Worm (Caenorhabditis elegans) whole organism, late embryonic: Measurements from ENCODE around the gene Y47D3B.3.

Experiments
- C08G9.2 ChIP-seq: sonication (generic microtip); optimal IDR thresholded peaks from 2 replicates; lab custom pipeline; 2016; ENCODE audit warnings: mild to moderate bottlenecking, missing genetic modification characterization, moderate library complexity, missing compliant biosample characterization
- C38D4.7 ChIP-seq: fragments of 200-800 bp; sonication (Bioruptor generic); optimal IDR thresholded peaks from 2 replicates; lab custom pipeline; 2018; ENCODE audit warnings: mild to moderate bottlenecking, missing genetic modification characterization, moderate library complexity, missing compliant biosample characterization
- F13H6.1 ChIP-seq: sonication (generic microtip); optimal IDR thresholded peaks from 2 replicates; lab custom pipeline; 2016; ENCODE audit warnings: missing genetic modification characterization, missing compliant biosample characterization
- ahr-1 ChIP-seq: sonication (generic microtip); optimal IDR thresholded peaks from 2 replicates; lab custom pipeline; 2016; ENCODE audit warnings: missing genetic modification characterization, missing compliant biosample characterization
- ama-1 ChIP-seq: fragments of 150-350 bp; optimal IDR thresholded peaks from 2 replicates; lab custom pipeline; 2014
- ceh-18 ChIP-seq: sonication (generic microtip); optimal IDR thresholded peaks from 2 replicates; lab custom pipeline; 2016; ENCODE audit warnings: missing genetic modification characterization, missing compliant biosample characterization
- ceh-19 ChIP-seq: fragments of 200-800 bp; sonication (Bioruptor generic); optimal IDR thresholded peaks from 2 replicates; lab custom pipeline; 2018; ENCODE audit warnings: mild to moderate bottlenecking, missing genetic modification characterization, missing compliant biosample characterization
- ceh-22 ChIP-seq: sonication (generic microtip); optimal IDR thresholded peaks from 2 replicates; lab custom pipeline; 2017; ENCODE audit warnings: missing biosample characterization, missing genetic modification characterization
- ceh-24 ChIP-seq: sonication (generic microtip); optimal IDR thresholded peaks from 2 replicates; lab custom pipeline; 2016; ENCODE audit warnings: mild to moderate bottlenecking, missing genetic modification characterization, missing compliant biosample characterization
- ceh-30 ChIP-seq: fragments of 150-350 bp; optimal IDR thresholded peaks from 2 replicates; lab custom pipeline; 2014; ENCODE audit warnings: missing biosample characterization, missing genetic modification characterization
- ceh-31 ChIP-seq: sonication (generic microtip); optimal IDR thresholded peaks from 2 replicates; lab custom pipeline; 2016; ENCODE audit warnings: missing genetic modification characterization, missing compliant biosample characterization
- ceh-45 ChIP-seq: fragments of 200-800 bp; sonication (Bioruptor generic); IDR thresholded peaks from 2 replicates; pipeline ENCODE4 v1.3.6; 2022; ENCODE audit warnings: missing genetic modification reagents, missing genetic modification characterization, missing compliant biosample characterization
- ceh-48 ChIP-seq: sonication (generic microtip); optimal IDR thresholded peaks from 2 replicates; lab custom pipeline; 2016; ENCODE audit warnings: missing genetic modification characterization, inconsistent platforms, missing compliant biosample characterization
- ceh-9 ChIP-seq: sonication (generic microtip); optimal IDR thresholded peaks from 2 replicates; lab custom pipeline; 2016; ENCODE audit warnings: mild to moderate bottlenecking, missing genetic modification characterization, inconsistent platforms, missing compliant biosample characterization
- che-1 ChIP-seq: sonication (generic microtip); optimal IDR thresholded peaks from 2 replicates; lab custom pipeline; 2016; ENCODE audit warnings: mild to moderate bottlenecking, missing genetic modification characterization, missing compliant biosample characterization
- dve-1 ChIP-seq: sonication (generic microtip); optimal IDR thresholded peaks from 2 replicates; lab custom pipeline; 2017; ENCODE audit warnings: antibody characterized with exemption, mild to moderate bottlenecking, missing genetic modification characterization, missing compliant biosample characterization
- elt-2 ChIP-seq: sonication (generic microtip); optimal IDR thresholded peaks from 2 replicates; lab custom pipeline; 2016; ENCODE audit warnings: missing genetic modification reagents, missing genetic modification characterization, missing compliant biosample characterization
- elt-4 ChIP-seq: sonication (generic microtip); optimal IDR thresholded peaks from 2 replicates; lab custom pipeline; 2016; ENCODE audit warnings: missing genetic modification characterization, missing compliant biosample characterization
- ets-4 ChIP-seq: sonication (generic microtip); optimal IDR thresholded peaks from 2 replicates; lab custom pipeline; 2016; ENCODE audit warnings: missing genetic modification characterization, missing compliant biosample characterization
- fax-1 ChIP-seq: sonication (generic microtip); optimal IDR thresholded peaks from 2 replicates; lab custom pipeline; 2016; ENCODE audit warnings: missing genotype, missing genetic modification characterization, missing compliant biosample characterization
- fkh-6 ChIP-seq: sonication (generic microtip); optimal IDR thresholded peaks from 2 replicates; lab custom pipeline; 2016; ENCODE audit warnings: missing genetic modification characterization, missing compliant biosample characterization
- gmeb-2 ChIP-seq: sonication (generic microtip); optimal IDR thresholded peaks from 2 replicates; lab custom pipeline; 2016; ENCODE audit warnings: missing genetic modification characterization, inconsistent platforms, missing compliant biosample characterization
- hlh-15 ChIP-seq: sonication (generic microtip); optimal IDR thresholded peaks from 2 replicates; lab custom pipeline; 2016; ENCODE audit warnings: missing genetic modification characterization, missing compliant biosample characterization
- hlh-6 ChIP-seq: sonication (generic microtip); optimal IDR thresholded peaks from 2 replicates; lab custom pipeline; 2016; ENCODE audit warnings: missing genotype, missing genetic modification characterization, missing compliant biosample characterization
- hlh-8 ChIP-seq: sonication (generic microtip); optimal IDR thresholded peaks from 2 replicates; lab custom pipeline; 2016; ENCODE audit warnings: missing genotype, missing genetic modification characterization, missing compliant biosample characterization
- lim-6 ChIP-seq: sonication (generic microtip); optimal IDR thresholded peaks from 2 replicates; lab custom pipeline; 2016; ENCODE audit warnings: missing genetic modification characterization, missing compliant biosample characterization
- madf-2 ChIP-seq: sonication (generic microtip); optimal IDR thresholded peaks from 2 replicates; lab custom pipeline; 2017; ENCODE audit warnings: missing genetic modification characterization, missing compliant biosample characterization
- mec-3 ChIP-seq: sonication (generic microtip); optimal IDR thresholded peaks from 2 replicates; lab custom pipeline; 2016; ENCODE audit warnings: borderline replicate concordance, missing genetic modification characterization, missing compliant biosample characterization
- nfya-1 ChIP-seq: sonication (generic microtip); optimal IDR thresholded peaks from 2 replicates; lab custom pipeline; 2017; ENCODE audit warnings: missing genetic modification characterization, mild to moderate bottlenecking, missing compliant biosample characterization, antibody characterized with exemption, moderate library complexity
- nhr-11 ChIP-seq: fragments of 150-350 bp; optimal IDR thresholded peaks from 2 replicates; lab custom pipeline; 2014; ENCODE audit warnings: missing biosample characterization, missing genetic modification characterization
- npax-4 ChIP-seq: sonication (generic microtip); optimal IDR thresholded peaks from 2 replicates; lab custom pipeline; 2016; ENCODE audit warnings: missing genetic modification characterization, missing compliant biosample characterization
- odd-2 ChIP-seq: sonication (generic microtip); optimal IDR thresholded peaks from 2 replicates; lab custom pipeline; 2017; ENCODE audit warnings: antibody characterized with exemption, mild to moderate bottlenecking, missing genetic modification characterization, missing compliant biosample characterization
- pha-2 ChIP-seq: sonication (generic microtip); optimal IDR thresholded peaks from 2 replicates; lab custom pipeline; 2017; ENCODE audit warnings: mild to moderate bottlenecking, missing genetic modification characterization, missing compliant biosample characterization
- pqm-1 ChIP-seq: sonication (generic microtip); optimal IDR thresholded peaks from 2 replicates; lab custom pipeline; 2016; ENCODE audit warnings: missing genetic modification characterization, missing compliant biosample characterization
- ref-2 ChIP-seq: sonication (generic microtip); optimal IDR thresholded peaks from 2 replicates; lab custom pipeline; 2016; ENCODE audit warnings: missing genetic modification characterization, missing compliant biosample characterization
- syd-9 ChIP-seq: sonication (generic microtip); optimal IDR thresholded peaks from 2 replicates; lab custom pipeline; 2016; ENCODE audit warnings: mild to moderate bottlenecking, missing genetic modification characterization, moderate library complexity, missing compliant biosample characterization
- tbx-2 ChIP-seq: sonication (generic microtip); optimal IDR thresholded peaks from 2 replicates; lab custom pipeline; 2016; ENCODE audit warnings: missing genetic modification characterization, missing compliant biosample characterization
- ttx-3 ChIP-seq: sonication (generic microtip); optimal IDR thresholded peaks from 2 replicates; lab custom pipeline; 2016; ENCODE audit warnings: missing genetic modification reagents, missing genetic modification characterization, missing compliant biosample characterization
- unc-55 ChIP-seq: sonication (generic microtip); optimal IDR thresholded peaks from 2 replicates; lab custom pipeline; 2017; ENCODE audit warnings: missing biosample characterization, missing genetic modification reagents, missing genetic modification characterization
- unc-86 ChIP-seq: sonication (generic microtip); optimal IDR thresholded peaks from 2 replicates; lab custom pipeline; 2016; ENCODE audit warnings: missing genetic modification characterization, missing compliant biosample characterization
- ztf-16 ChIP-seq: sonication (generic microtip); optimal IDR thresholded peaks from 2 replicates; lab custom pipeline; 2017; ENCODE audit warnings: missing genetic modification characterization, missing compliant biosample characterization

Y47D3B.3 gene

DNA sequence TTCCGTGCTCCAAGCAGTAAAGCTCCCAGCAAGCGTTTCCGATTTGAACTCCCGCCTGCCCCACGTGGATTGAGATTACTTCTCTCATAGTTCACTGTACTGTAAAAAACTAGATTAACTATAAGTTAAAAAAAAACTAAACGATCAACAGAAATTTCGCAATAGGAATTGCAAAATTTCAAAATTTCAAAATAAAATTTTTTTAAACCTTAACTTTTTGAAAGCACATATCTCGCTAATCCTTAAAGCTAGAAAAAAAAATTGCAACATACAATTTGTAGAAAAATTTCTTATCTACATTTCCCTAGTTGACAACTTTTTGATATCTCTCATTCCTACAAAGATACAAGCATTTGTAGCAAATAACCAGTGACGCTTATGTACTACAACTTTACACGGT, 25.9 kb upstream of the Y47D3B.3 start, which contains the start of gene tba-7:
tba-7 (minus strand) TSS at position 101 of the 400 bp plus-strand sequence.
- TF ChIP-seq ceh-18 (no peak), tbx-2 (tag; lab: Kevin White, UChicago) (no peak), C38D4.7 (GFP tag; lab: Kevin White, UChicago) (no peak), ceh-31 (tag; lab: Kevin White, UChicago) (no peak), ceh-30 (tag; lab: Kevin White, UChicago) (no peak), mec-3 (tag; lab: Kevin White, UChicago) (no peak), ama-1 (lab: Kevin White, UChicago) (no peak), ceh-22 (no peak), che-1 (tag; lab: Kevin White, UChicago) (no peak), odd-2 (tag; lab: Kevin White, UChicago) (no peak), nhr-11 (no peak), elt-4 (tag; lab: Kevin White, UChicago) (no peak), pqm-1 (tag; lab: Kevin White, UChicago) (no peak), ceh-48 (tag; lab: Kevin White, UChicago) (no peak), unc-55 (no peak), npax-4 (no peak)
- TF ChIP-seq, all 69 proteins: peak for 0

DNA sequence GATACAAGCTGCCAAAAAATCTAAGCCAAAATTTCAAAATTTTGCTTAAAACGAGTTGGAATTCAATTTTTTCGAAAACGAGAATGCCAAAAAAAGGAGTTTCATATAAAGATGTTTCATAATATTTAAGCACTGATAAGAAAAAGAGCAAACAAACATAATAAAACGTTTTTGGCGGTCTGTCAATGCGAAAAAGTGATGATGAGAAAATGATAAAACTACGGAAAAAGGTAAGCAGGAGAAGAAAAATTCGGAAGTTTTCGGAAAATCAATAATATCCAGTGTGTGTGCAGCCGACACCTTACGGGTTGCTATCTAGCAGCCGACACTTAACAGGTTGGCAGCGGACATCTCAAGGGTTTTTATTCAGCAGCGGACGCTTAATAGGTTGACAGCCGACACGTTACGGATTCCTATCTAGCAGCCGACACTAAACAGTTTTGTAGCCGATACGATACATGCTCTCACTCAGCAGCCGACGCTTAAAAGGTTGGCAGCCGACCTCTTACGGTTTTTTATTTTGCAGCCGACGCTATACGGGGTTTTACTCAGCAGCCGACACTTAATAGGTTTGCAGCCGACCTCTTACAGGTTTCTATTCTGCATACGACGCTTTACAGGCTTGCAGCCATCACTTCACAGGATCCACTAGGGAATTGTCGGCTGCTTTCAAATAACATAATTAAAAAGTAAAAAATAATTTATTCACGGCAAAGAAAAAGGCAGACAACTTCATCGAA, 25.2 kb upstream of the Y47D3B.3 start:
- TF ChIP-seq hlh-15 (tag; lab: Kevin White, UChicago): no peak
- TF ChIP-seq F13H6.1: no peak
- no peak for TF ChIP-seq ttx-3 (tag; lab: Kevin White, UChicago)
- TF ChIP-seq unc-86 (tag; lab: Kevin White, UChicago): no peak
- no peak for TF ChIP-seq unc-55
- TF ChIP-seq ceh-24 (tag; lab: Kevin White, UChicago): no peak
- TF ChIP-seq nhr-11: no peak
- no peak for TF ChIP-seq ceh-48 (tag; lab: Kevin White, UChicago)
- no peak for TF ChIP-seq ceh-22
- TF ChIP-seq syd-9 (tag; lab: Kevin White, UChicago): no peak
- TF ChIP-seq mec-3 (tag; lab: Kevin White, UChicago): no peak
- no peak for TF ChIP-seq lim-6 (tag; lab: Kevin White, UChicago)
- no peak for TF ChIP-seq fkh-6 (tag; lab: Kevin White, UChicago)
- no peak for TF ChIP-seq ceh-9 (tag; lab: Kevin White, UChicago)

DNA sequence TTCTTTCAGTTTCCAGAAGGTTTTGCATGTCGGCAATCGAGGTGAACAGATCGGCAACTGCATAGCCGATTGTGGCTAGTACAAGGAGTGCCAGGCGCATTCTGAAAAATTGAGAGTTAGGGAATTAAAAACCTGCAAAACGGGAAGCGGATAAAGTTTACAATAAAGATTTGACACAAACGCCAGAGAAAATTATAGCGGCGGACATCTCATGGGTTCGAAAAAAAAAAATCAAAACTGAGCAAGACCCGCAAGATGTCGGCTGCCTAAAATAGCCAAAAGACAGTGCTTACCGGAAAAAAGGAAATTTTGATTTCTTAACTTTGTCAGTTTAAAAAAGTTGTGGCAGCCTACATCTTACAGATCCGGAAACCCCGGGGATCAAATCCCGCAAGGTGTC, 19.7 kb upstream of the Y47D3B.3 start, which contains the start of gene dpy-18:
dpy-18 (minus strand) TSS at position 101 of the 400 bp plus-strand sequence.
- TF ChIP-seq hlh-6 (tag; lab: Kevin White, UChicago) (no peak), ets-4 (tag; lab: Kevin White, UChicago) (no peak), nfya-1 (tag; lab: Kevin White, UChicago) (no peak), C08G9.2 (tag; lab: Kevin White, UChicago) (no peak), ahr-1 (tag; lab: Kevin White, UChicago) (no peak), ceh-45 (GFP tag; lab: Robert Waterston, UW) (no peak), dve-1 (tag; lab: Kevin White, UChicago) (no peak), ztf-16 (tag; lab: Kevin White, UChicago) (no peak), pha-2 (tag; lab: Kevin White, UChicago) (no peak), madf-2 (no peak), unc-86 (tag; lab: Kevin White, UChicago) (no peak), hlh-8 (tag; lab: Kevin White, UChicago) (no peak), fkh-6 (tag; lab: Kevin White, UChicago) (no peak), ceh-19 (GFP tag; lab: Kevin White, UChicago) (no peak), gmeb-2 (tag; lab: Kevin White, UChicago) (no peak), ref-2 (tag; lab: Kevin White, UChicago) (no peak), F13H6.1 (no peak), fax-1 (tag; lab: Kevin White, UChicago) (no peak), elt-2 (tag; lab: Kevin White, UChicago) (no peak), hlh-15 (tag; lab: Kevin White, UChicago) (no peak)
